Fruit fly (Drosophila melanogaster): Measurements from ENCODE around the gene CG7031.

- TF ChIP-seq CG14711 (tag; optimal IDR thresholded peaks at IDR 0.05) (no peak), toe (GFP tag; optimal IDR thresholded peaks at IDR 0.05) (no peak), Hr96 (GFP tag; optimal IDR thresholded peaks at IDR 0.05) (no peak), CG5204 (GFP tag; optimal IDR thresholded peaks at IDR 0.05) (no peak), kay (GFP tag; ENCODE audit: borderline replicate concordance) (no peak), CG11617 (GFP tag; optimal IDR thresholded peaks at IDR 0.05) (no peak), CG1620 (GFP tag; optimal IDR thresholded peaks at IDR 0.05) (no peak), CG33017 (tag; optimal IDR thresholded peaks at IDR 0.05) (no peak), ovo (GFP tag; optimal IDR thresholded peaks at IDR 0.05) (no peak), Crg-1 (GFP tag; optimal IDR thresholded peaks at IDR 0.05) (no peak), tj (GFP tag; optimal IDR thresholded peaks at IDR 0.05) (no peak), CG12768 (GFP tag; optimal IDR thresholded peaks at IDR 0.05) (no peak)
Observed at dm6 chr3R:22807132-22807531, 3.0 kb downstream of the CG7031 start.

All from whole organism, adult.